Worm (Caenorhabditis elegans): ENCODE data around the gene iff-1.

ce11 chrIII:9705157-9705905, 41.7 kb downstream of the iff-1 start:
- no peak for TF ChIP-seq W03F9.2 (tag; optimal IDR thresholded peaks at IDR 0.05)
- no peak for TF ChIP-seq him-1 (tag; optimal IDR thresholded peaks at IDR 0.05)
- no peak for TF ChIP-seq dao-5 (tag; optimal IDR thresholded peaks at IDR 0.05)
